Worm (Caenorhabditis elegans) whole organism, L4 larva: Measurements from ENCODE around the gene irld-32.

Source experiments
- ceh-62 ChIP-seq: sonication (generic microtip); optimal IDR thresholded peaks from 2 replicates; lab custom pipeline; 2017; ENCODE audit warnings: missing biosample characterization, missing genetic modification characterization
- duxl-1 ChIP-seq: sonication (generic microtip); optimal IDR thresholded peaks from 2 replicates; lab custom pipeline; 2016; ENCODE audit warnings: mild to moderate bottlenecking, missing genetic modification characterization, moderate library complexity, missing compliant biosample characterization; ENCODE audit not compliant: poor library complexity
- hlh-11 ChIP-seq: fragments of 200-800 bp; sonication (Bioruptor generic); optimal IDR thresholded peaks from 2 replicates; lab custom pipeline; 2018; ENCODE audit warnings: mild to moderate bottlenecking, missing genetic modification characterization, missing compliant biosample characterization
- lin-13 ChIP-seq: fragments of 150-350 bp; optimal IDR thresholded peaks from 2 replicates; lab custom pipeline; 2014; ENCODE audit warnings: missing biosample characterization, missing genetic modification reagents, missing genetic modification characterization
- lin-15B ChIP-seq: fragments of 150-350 bp; sonication (generic microtip); optimal IDR thresholded peaks from 3 replicates; lab custom pipeline; 2014; ENCODE audit warnings: missing biosample characterization, missing genetic modification characterization
- lin-29 ChIP-seq: fragments of 200-800 bp; sonication (Bioruptor generic); IDR thresholded peaks from 2 replicates; pipeline ENCODE4 v1.3.6; 2022; ENCODE audit warnings: missing genetic modification reagents, missing genetic modification characterization, missing compliant biosample characterization
- nhr-111 ChIP-seq: fragments of 200-800 bp; sonication (Bioruptor generic); optimal IDR thresholded peaks from 2 replicates; lab custom pipeline; 2018; ENCODE audit warnings: mild to moderate bottlenecking, missing genetic modification characterization, missing compliant biosample characterization
- nhr-77 ChIP-seq: fragments of 150-350 bp; optimal IDR thresholded peaks from 2 replicates; lab custom pipeline; 2014; ENCODE audit warnings: missing biosample characterization, missing genetic modification characterization
- pha-4 ChIP-seq, 2 experiments: fragments of 150-350 bp in 1 of 2; fragments of 200-800 bp in 1 of 2; sonication (Bioruptor generic) in 1 of 2; IDR thresholded peaks in 1 of 2; optimal IDR thresholded peaks in 1 of 2; 2 replicates each; pipeline versions ENCODE4 v1.3.6 to Lab custom; 2014 to 2022; ENCODE audit warnings: missing genetic modification characterization in 2 of 2, missing genetic modification reagents in 2 of 2, missing biosample characterization in 1 of 2, missing compliant biosample characterization in 1 of 2
- snpc-4 ChIP-seq: fragments of 150-350 bp; optimal IDR thresholded peaks from 2 replicates; lab custom pipeline; 2014; ENCODE audit warnings: missing biosample characterization, missing genetic modification characterization
- spr-3 ChIP-seq: fragments of 200-800 bp; sonication (Bioruptor generic); optimal IDR thresholded peaks from 2 replicates; lab custom pipeline; 2018; ENCODE audit warnings: mild to moderate bottlenecking, missing genetic modification characterization, missing compliant biosample characterization
- zip-11 ChIP-seq: fragments of 200-800 bp; sonication (Bioruptor generic); IDR thresholded peaks from 2 replicates; pipeline ENCODE4 v1.3.6; 2022; ENCODE audit warnings: missing genetic modification characterization, missing compliant biosample characterization

- TF ChIP-seq spr-3 (no peak), nhr-111 (GFP tag; lab: Kevin White, UChicago) (no peak), lin-13 (GFP tag; lab: Kevin White, UChicago) (no peak), duxl-1 (no peak), lin-29 (no peak), hlh-11 (tag; lab: Kevin White, UChicago) (no peak), lin-15B (no peak), snpc-4 (tag; lab: Kevin White, UChicago) (no peak), pha-4 (GFP tag; IDR thresholded peaks at IDR 0.05; lab: Robert Waterston, UW) (no peak), pha-4 (tag; optimal IDR thresholded peaks at IDR 0.05; lab: Kevin White, UChicago) (no peak), nhr-77 (tag; lab: Kevin White, UChicago) (no peak), zip-11 (GFP tag; lab: Robert Waterston, UW) (no peak), ceh-62 (no peak)
Observed at ce11 chrV:2300905-2301304, 30.8 kb upstream of the irld-32 start, which contains the start of gene Y19D10B.8.
